Fruit fly (Drosophila melanogaster) whole organism, embryonic: Measurements from ENCODE around the gene Tmtc2.
"Not testable (repeated sequence)": the region's sequence is repeated elsewhere in the genome, so short reads cannot be mapped to it uniquely, and the experiment has no call there.

Experiments used
- Atf3 ChIP-seq: fragments of 200-800 bp; sonication (Bioruptor generic); optimal IDR thresholded peaks from 3 replicates; lab custom pipeline; 2016; ENCODE audit warnings: missing biosample characterization, missing genetic modification characterization
- Awh ChIP-seq: fragments of 200-800 bp; sonication (Bioruptor generic); IDR thresholded peaks from 2 replicates; pipeline ENCODE4, ENCODE4 v1.3.6; 2022; ENCODE audit warnings: missing biosample characterization, missing genetic modification characterization
- CG10209 ChIP-seq: fragments of 200-800 bp; sonication (Bioruptor generic); optimal IDR thresholded peaks from 3 replicates; lab custom pipeline; 2017; ENCODE audit warnings: missing biosample characterization, mild to moderate bottlenecking, missing genetic modification characterization, missing genetic modification reagents
- CG1024 ChIP-seq: fragments of 200-800 bp; sonication (Bioruptor generic); IDR thresholded peaks from 2 replicates; pipeline ENCODE4 v1.3.6; 2022; ENCODE audit warnings: missing biosample characterization, missing genetic modification characterization
- CG10959 ChIP-seq: fragments of 200-800 bp; sonication (Bioruptor generic); IDR thresholded peaks from 2 replicates; pipeline ENCODE4 v1.3.6; 2022; ENCODE audit warnings: missing biosample characterization, missing genetic modification characterization
- CG10979 ChIP-seq: fragments of 200-800 bp; sonication (Bioruptor generic); optimal IDR thresholded peaks from 2 replicates; lab custom pipeline; 2018; ENCODE audit warnings: missing biosample characterization, mild to moderate bottlenecking, missing genetic modification characterization, moderate library complexity
- CG11504 ChIP-seq: fragments of 200-800 bp; sonication (Bioruptor generic); optimal IDR thresholded peaks from 3 replicates; lab custom pipeline; 2019; ENCODE audit warnings: missing biosample characterization, mild to moderate bottlenecking, missing genetic modification characterization, moderate library complexity
- CG1603 ChIP-seq: fragments of 200-800 bp; sonication (Bioruptor generic); optimal IDR thresholded peaks from 2 replicates; lab custom pipeline; 2019; ENCODE audit warnings: missing biosample characterization, mild to moderate bottlenecking, missing genetic modification characterization, moderate library complexity
- CG17361 ChIP-seq: fragments of 200-800 bp; sonication (Bioruptor generic); IDR thresholded peaks from 3 replicates; pipeline ENCODE4 v1.3.6; 2022; ENCODE audit warnings: missing biosample characterization, missing genetic modification characterization
- CG18262 ChIP-seq: fragments of 200-800 bp; optimal IDR thresholded peaks from 3 replicates; lab custom pipeline; 2019; ENCODE audit warnings: missing biosample characterization, mild to moderate bottlenecking, missing genetic modification characterization, moderate library complexity
- CG2202 ChIP-seq: fragments of 200-800 bp; sonication (Bioruptor generic); optimal IDR thresholded peaks from 2 replicates; lab custom pipeline; 2018; ENCODE audit warnings: missing biosample characterization, mild to moderate bottlenecking, missing genetic modification characterization
- CG2712 ChIP-seq: fragments of 200-800 bp; optimal IDR thresholded peaks from 3 replicates; lab custom pipeline; 2019; ENCODE audit warnings: missing biosample characterization, mild to moderate bottlenecking, missing genetic modification characterization, moderate library complexity
- CG33213 ChIP-seq: fragments of 200-800 bp; sonication (Bioruptor generic); optimal IDR thresholded peaks from 3 replicates; lab custom pipeline; 2016; ENCODE audit warnings: missing biosample characterization, missing genetic modification characterization
- CG42726 ChIP-seq: fragments of 200-800 bp; sonication (Bioruptor generic); IDR thresholded peaks from 2 replicates; pipeline ENCODE4 v1.3.6; 2022; ENCODE audit warnings: missing biosample characterization, missing genetic modification characterization; ENCODE audit not compliant: partially characterized antibody
- CG4360 ChIP-seq: fragments of 200-800 bp; sonication (Bioruptor generic); IDR thresholded peaks from 2 replicates; pipeline ENCODE4 v1.3.6; 2022; ENCODE audit warnings: missing biosample characterization, missing genetic modification characterization
- CG4424 ChIP-seq: fragments of 200-800 bp; sonication (Bioruptor generic); optimal IDR thresholded peaks from 3 replicates; lab custom pipeline; 2016; ENCODE audit warnings: missing biosample characterization, missing genetic modification characterization
- CG4730 ChIP-seq: fragments of 200-800 bp; sonication (Bioruptor generic); IDR thresholded peaks from 2 replicates; pipeline ENCODE4 v1.3.6; 2022; ENCODE audit warnings: missing biosample characterization, missing genetic modification characterization
- CG6272 ChIP-seq: fragments of 200-800 bp; sonication (Bioruptor generic); IDR thresholded peaks from 2 replicates; pipeline ENCODE4 v1.3.6; 2022; ENCODE audit warnings: missing biosample characterization, missing genetic modification characterization
- CG7786 ChIP-seq: fragments of 200-800 bp; sonication (Bioruptor generic); optimal IDR thresholded peaks from 2 replicates; lab custom pipeline; 2016; ENCODE audit warnings: missing biosample characterization, missing genetic modification characterization
- CG7839 ChIP-seq: fragments of 200-800 bp; sonication (Bioruptor generic); optimal IDR thresholded peaks from 3 replicates; lab custom pipeline; 2018; ENCODE audit warnings: missing biosample characterization, mild to moderate bottlenecking, missing genetic modification characterization, moderate library complexity
- CG8281 ChIP-seq: fragments of 200-800 bp; sonication (Bioruptor generic); optimal IDR thresholded peaks from 2 replicates; lab custom pipeline; 2018; ENCODE audit warnings: missing biosample characterization, mild to moderate bottlenecking, missing genetic modification characterization, moderate library complexity
- CoRest ChIP-seq: fragments of 200-800 bp; sonication (Bioruptor generic); optimal IDR thresholded peaks from 3 replicates; lab custom pipeline; 2018; ENCODE audit warnings: missing biosample characterization, mild to moderate bottlenecking, missing genetic modification characterization, moderate library complexity
- D ChIP-seq, 2 experiments: fragments of 200-800 bp in 1 of 2; fragments of >200 bp in 1 of 2; sonication (Bioruptor generic) in 1 of 2; optimal IDR thresholded peaks; 2 replicates in 1 of 2; 3 replicates in 1 of 2; lab custom pipeline; 2017; ENCODE audit warnings: mild to moderate bottlenecking in 1 of 2, missing biosample characterization in 1 of 2, missing genetic modification characterization in 1 of 2, missing genetic modification reagents in 1 of 2
- Ets65A ChIP-seq: fragments of 200-800 bp; sonication (Bioruptor generic); peaks from one replicate; lab custom pipeline; 2016; ENCODE audit warnings: missing biosample characterization, missing genetic modification characterization
- HLHmδ ChIP-seq: fragments of 200-800 bp; sonication (Bioruptor generic); optimal IDR thresholded peaks from 2 replicates; lab custom pipeline; 2018; ENCODE audit warnings: missing biosample characterization, mild to moderate bottlenecking, missing genetic modification characterization, moderate library complexity
- Hsf ChIP-seq: fragments of 200-800 bp; sonication (Bioruptor generic); optimal IDR thresholded peaks from 3 replicates; lab custom pipeline; 2016; ENCODE audit warnings: missing biosample characterization, missing genetic modification characterization
- Med ChIP-seq: fragments of 200-800 bp; sonication (Bioruptor generic); peaks from one replicate; lab custom pipeline; 2016; ENCODE audit warnings: missing biosample characterization, missing genetic modification characterization, mild to moderate bottlenecking, inconsistent platforms, moderate library complexity
- NC2β ChIP-seq: fragments of 200-800 bp; sonication (Bioruptor generic); optimal IDR thresholded peaks from 2 replicates; lab custom pipeline; 2016; ENCODE audit warnings: missing biosample characterization, missing genetic modification characterization
- Opbp ChIP-seq: fragments of 200-800 bp; sonication (Bioruptor generic); IDR thresholded peaks from 3 replicates; pipeline ENCODE4 v1.3.6; 2022; ENCODE audit warnings: missing biosample characterization, missing genetic modification characterization; ENCODE audit not compliant: partially characterized antibody
- Scr ChIP-seq: fragments of 200-800 bp; sonication (Bioruptor generic); IDR thresholded peaks from 2 replicates; pipeline ENCODE4 v1.3.6; 2022; ENCODE audit warnings: missing biosample characterization, missing genetic modification characterization; ENCODE audit not compliant: partially characterized antibody
- Xrp1 ChIP-seq: fragments of 200-800 bp; sonication (Bioruptor generic); IDR thresholded peaks from 2 replicates; pipeline ENCODE4 v1.3.6; 2022; ENCODE audit warnings: missing biosample characterization, missing genetic modification characterization
- ase ChIP-seq: fragments of 200-800 bp; sonication (Bioruptor generic); IDR thresholded peaks from 3 replicates; pipeline ENCODE4 v1.3.6; 2022; ENCODE audit warnings: missing biosample characterization, missing genetic modification characterization
- bab2 ChIP-seq: fragments of 200-800 bp; sonication (Bioruptor generic); optimal IDR thresholded peaks from 2 replicates; lab custom pipeline; 2016; ENCODE audit warnings: missing biosample characterization, missing genetic modification characterization
- bcd ChIP-seq: fragments of 200-800 bp; sonication (Bioruptor generic); optimal IDR thresholded peaks from 2 replicates; lab custom pipeline; 2017; ENCODE audit warnings: missing biosample characterization, mild to moderate bottlenecking, missing genetic modification characterization
- chif ChIP-seq, 2 experiments: fragments of 200-800 bp; sonication (Bioruptor generic); optimal IDR thresholded peaks; 3 replicates each; lab custom pipeline; 2016; ENCODE audit warnings: missing biosample characterization in 2 of 2, missing genetic modification characterization in 2 of 2
- dm ChIP-seq: fragments of 200-800 bp; sonication (Bioruptor generic); optimal IDR thresholded peaks from 3 replicates; lab custom pipeline; 2016; ENCODE audit warnings: missing biosample characterization, missing genetic modification characterization
- dysf ChIP-seq: fragments of 200-800 bp; sonication (Bioruptor generic); IDR thresholded peaks from 3 replicates; pipeline ENCODE4 v1.3.6; 2022; ENCODE audit warnings: missing biosample characterization, missing genetic modification characterization
- fd96Cb ChIP-seq: fragments of 200-800 bp; sonication (Bioruptor generic); optimal IDR thresholded peaks from 2 replicates; lab custom pipeline; 2018; ENCODE audit warnings: missing biosample characterization, mild to moderate bottlenecking, missing genetic modification characterization, moderate library complexity
- inv ChIP-seq: fragments of 200-800 bp; sonication (Bioruptor generic); IDR thresholded peaks from 2 replicates; pipeline ENCODE4 v1.3.6; 2022; ENCODE audit warnings: missing biosample characterization, missing genetic modification characterization; ENCODE audit not compliant: partially characterized antibody
- knrl ChIP-seq: fragments of 200-800 bp; sonication (Bioruptor generic); IDR thresholded peaks from 3 replicates; pipeline ENCODE4 v1.3.6; 2022; ENCODE audit warnings: missing biosample characterization, missing genetic modification characterization; ENCODE audit not compliant: partially characterized antibody
- mld ChIP-seq: fragments of 200-800 bp; sonication (Bioruptor generic); IDR thresholded peaks from 3 replicates; pipeline ENCODE4 v1.3.6; 2022; ENCODE audit warnings: missing biosample characterization, missing genetic modification characterization; ENCODE audit not compliant: partially characterized antibody
- nmo ChIP-seq: fragments of 200-800 bp; sonication (Bioruptor generic); optimal IDR thresholded peaks from 2 replicates; lab custom pipeline; 2018; ENCODE audit warnings: missing biosample characterization, mild to moderate bottlenecking, missing genetic modification characterization, moderate library complexity
- oc ChIP-seq: fragments of 200-800 bp; sonication (Bioruptor generic); optimal IDR thresholded peaks from 2 replicates; lab custom pipeline; 2018; ENCODE audit warnings: missing biosample characterization, mild to moderate bottlenecking, missing genetic modification characterization, moderate library complexity
- peb ChIP-seq: fragments of 200-800 bp; sonication (Bioruptor generic); IDR thresholded peaks from 2 replicates; pipeline ENCODE4 v1.3.6; 2022; ENCODE audit warnings: missing biosample characterization, missing genetic modification characterization
- prd ChIP-seq, 3 experiments: fragments of >200 bp in 2 of 3; fragments of 200-800 bp in 1 of 3; sonication (Bioruptor generic) in 1 of 3; optimal IDR thresholded peaks in 2 of 3; IDR thresholded peaks in 1 of 3; 2 replicates in 2 of 3; 3 replicates in 1 of 3; pipeline versions ENCODE4 v1.3.6 to Lab custom; 2017 to 2022; ENCODE audit warnings: missing biosample characterization in 1 of 3, missing genetic modification characterization in 1 of 3
- repo ChIP-seq: fragments of 200-800 bp; sonication (Bioruptor generic); optimal IDR thresholded peaks from 2 replicates; lab custom pipeline; 2016; ENCODE audit warnings: missing biosample characterization, missing genetic modification characterization
- zen ChIP-seq: fragments of 200-800 bp; sonication (Bioruptor generic); optimal IDR thresholded peaks from 3 replicates; lab custom pipeline; 2018; ENCODE audit warnings: missing biosample characterization, mild to moderate bottlenecking, missing genetic modification characterization, moderate library complexity

The Tmtc2 gene

dm6 chr2L:901363-901762, 21.2 kb upstream of the Tmtc2 start:
- TF ChIP-seq CG42726 (GFP tag; lab: Robert Waterston, UW) (peak; percentile 52), CG8281 (peak; percentile 94), knrl (GFP tag; lab: Robert Waterston, UW) (peak; percentile 64; the same call in 1 of the 3 replicates), CoRest (tag; lab: Kevin White, UChicago) (peak; percentile 20), CG17361 (GFP tag; lab: Robert Waterston, UW) (peak; percentile 36; the same call in 2 of the 3 replicates), peb (GFP tag; lab: Robert Waterston, UW) (peak; percentile 48; the same call in 1 of the 2 replicates), nmo (GFP tag; lab: Kevin White, UChicago) (peak; percentile 61), CG6272 (GFP tag; lab: Robert Waterston, UW) (peak; percentile 26; the same call in 1 of the 2 replicates), Ets65A (GFP tag; lab: Kevin White, UChicago) (peak; percentile 92), bab2 (GFP tag; lab: Kevin White, UChicago) (peak; percentile 30), dysf (GFP tag; lab: Robert Waterston, UW) (0 out of 3 replicates have a peak, but pooled peaks have one; percentile 10), CG7839 (tag; lab: Kevin White, UChicago) (peak; percentile 45), ase (GFP tag; lab: Robert Waterston, UW) (0 out of 3 replicates have a peak, but pooled peaks have one; percentile 25), CG1603 (peak; percentile 51), Med (GFP tag; lab: Kevin White, UChicago) (peak; percentile 90), CG10979 (tag; lab: Kevin White, UChicago) (peak; percentile 50), CG2712 (tag; lab: Kevin White, UChicago) (peak; percentile 47), CG11504 (peak; percentile 52), dm (peak; percentile 12), prd (GFP tag; IDR thresholded peaks at IDR 0.05; lab: Robert Waterston, UW) (peak; percentile 63), CG10209 (GFP tag; lab: Kevin White, UChicago) (peak; percentile 52), inv (GFP tag; lab: Robert Waterston, UW) (0 out of 2 replicates have a peak, but pooled peaks have one; percentile 14), CG10959 (peak; percentile 66), CG4424 (peak; percentile 30), CG4360 (GFP tag; lab: Robert Waterston, UW) (peak; percentile 63), CG4730 (GFP tag; lab: Robert Waterston, UW) (0 out of 2 replicates have a peak, but pooled peaks have one; percentile 28), CG18262 (peak; percentile 51), oc (tag; lab: Kevin White, UChicago) (peak; percentile 27), NC2β (GFP tag; lab: Kevin White, UChicago) (peak; percentile 70), chif (GFP tag; optimal IDR thresholded peaks at IDR 0.05; lab: Kevin White, UChicago) (peak; percentile 19 to 43), Scr (GFP tag; lab: Robert Waterston, UW) (0 out of 2 replicates have a peak, but pooled peaks have one; percentile 27), CG2202 (peak; percentile 2), zen (tag; lab: Kevin White, UChicago) (peak; percentile 58), Awh (0 out of 2 replicates have a peak, but pooled peaks have one; percentile 16), repo (GFP tag; lab: Kevin White, UChicago) (peak; percentile 3), Hsf (GFP tag; lab: Kevin White, UChicago) (peak; percentile 1), D (GFP tag; optimal IDR thresholded peaks at IDR 0.05; lab: Kevin White, UChicago) (peak; percentile 18), mld (GFP tag; lab: Robert Waterston, UW) (0 out of 3 replicates have a peak, but pooled peaks have one; percentile 27), CG1024 (peak; percentile 60), Opbp (GFP tag; lab: Robert Waterston, UW) (peak; percentile 57; the same call in 1 of the 3 replicates), CG7786 (GFP tag; lab: Kevin White, UChicago) (peak; percentile 31), Atf3 (GFP tag; lab: Kevin White, UChicago) (peak; percentile 39), Xrp1 (GFP tag; lab: Robert Waterston, UW) (peak; percentile 73), CG33213 (peak; percentile 42), fd96Cb (tag; lab: Kevin White, UChicago) (peak; percentile 30), bcd (peak; percentile 21), HLHmδ (GFP tag; lab: Kevin White, UChicago) (peak; percentile 29)
- not testable (repeated sequence) for TF ChIP-seq prd, D (optimal IDR thresholded peaks at IDR 0.05; lab: Kevin White, UChicago)
